Worm (Caenorhabditis elegans): ENCODE data around the gene Y46E12BL.2.

The Y46E12BL.2 gene

DNA sequence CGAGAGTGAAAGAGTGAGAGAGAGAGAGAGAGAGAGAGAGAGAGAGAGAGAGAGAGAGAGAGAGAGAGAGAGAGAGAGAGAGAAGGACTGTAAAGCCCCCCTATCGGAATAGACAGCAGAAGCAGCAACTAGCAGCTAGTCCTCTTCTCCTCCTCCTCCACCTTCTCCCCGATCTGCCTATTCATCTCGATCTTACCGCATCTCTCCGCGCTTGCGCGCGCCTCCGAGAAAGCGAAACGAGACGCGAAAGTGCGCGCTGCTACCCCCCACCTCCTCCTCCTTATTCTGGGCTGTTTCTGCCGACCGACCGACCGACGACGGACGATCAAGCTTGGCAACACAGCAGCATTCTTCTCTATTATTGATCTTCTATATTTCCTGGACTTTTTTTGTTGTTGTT lies 14.8 kb upstream of the Y46E12BL.2 start (continued):
- TF ChIP-seq C38D4.7 (GFP tag; optimal IDR thresholded peaks at IDR 0.05) (peak; percentile 22), ceh-18 (tag; optimal IDR thresholded peaks at IDR 0.05) (no peak), nhr-232 (tag; optimal IDR thresholded peaks at IDR 0.05) (no peak), che-1 (tag; optimal IDR thresholded peaks at IDR 0.05) (no peak), lim-6 (tag; optimal IDR thresholded peaks at IDR 0.05) (no peak), ceh-2 (tag; optimal IDR thresholded peaks at IDR 0.05) (no peak), eyg-1 (tag; optimal IDR thresholded peaks at IDR 0.05) (no peak), dve-1 (tag; optimal IDR thresholded peaks at IDR 0.05) (peak; percentile 22), rnt-1 (tag; optimal IDR thresholded peaks at IDR 0.05) (peak; percentile 51), Y22D7AL.16 (tag; optimal IDR thresholded peaks at IDR 0.05) (no peak), sox-2 (GFP tag; IDR thresholded peaks at IDR 0.05) (no peak), syd-9 (tag; optimal IDR thresholded peaks at IDR 0.05) (no peak), unc-42 (tag; optimal IDR thresholded peaks at IDR 0.05) (no peak), nfya-1 (tag; optimal IDR thresholded peaks at IDR 0.05) (peak; percentile 7), fkh-6 (tag; optimal IDR thresholded peaks at IDR 0.05) (no peak), F13H6.1 (tag; optimal IDR thresholded peaks at IDR 0.05) (peak; percentile 11), dmd-4 (tag; optimal IDR thresholded peaks at IDR 0.05; ENCODE audit: borderline replicate concordance) (no peak), pros-1 (tag; optimal IDR thresholded peaks at IDR 0.05) (no peak), zip-5 (tag; optimal IDR thresholded peaks at IDR 0.05) (no peak), odd-2 (tag; optimal IDR thresholded peaks at IDR 0.05) (no peak), madf-2 (tag; optimal IDR thresholded peaks at IDR 0.05) (peak; percentile 22), ceh-30 (tag; optimal IDR thresholded peaks at IDR 0.05) (no peak), ceh-45 (GFP tag; IDR thresholded peaks at IDR 0.05) (no peak), ceh-24 (tag; optimal IDR thresholded peaks at IDR 0.05) (no peak), tbx-2 (tag; optimal IDR thresholded peaks at IDR 0.05) (no peak), K09A11.1 (tag; optimal IDR thresholded peaks at IDR 0.05; ENCODE audit: insufficient read depth) (no peak), T23F11.4 (GFP tag; optimal IDR thresholded peaks at IDR 0.05) (peak; percentile 13), gmeb-2 (tag; optimal IDR thresholded peaks at IDR 0.05) (peak; percentile 28)

DNA sequence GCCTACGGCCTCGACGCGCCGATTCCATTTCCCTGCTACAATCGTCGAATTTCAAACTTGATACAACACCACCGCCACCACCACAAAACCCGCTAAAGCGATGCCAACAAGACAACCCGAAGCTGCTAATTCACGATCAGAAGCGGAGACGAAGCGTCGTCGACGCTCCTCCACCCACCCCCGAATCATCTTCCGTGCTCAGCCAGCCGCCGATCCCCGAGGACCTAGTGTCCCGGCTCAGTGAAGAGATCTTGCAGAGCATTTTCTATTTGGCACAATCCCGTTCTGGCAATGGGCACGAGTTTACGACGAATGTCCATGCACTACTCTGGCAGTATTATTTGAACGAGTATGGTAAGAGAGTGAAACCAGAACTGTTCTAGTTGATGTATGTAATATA lies 14.1 kb upstream of the Y46E12BL.2 start:
- TF ChIP-seq che-1 (tag; optimal IDR thresholded peaks at IDR 0.05): no peak
- TF ChIP-seq ztf-16 (tag; optimal IDR thresholded peaks at IDR 0.05): no peak
- TF ChIP-seq hlh-13 (GFP tag; optimal IDR thresholded peaks at IDR 0.05): no peak
- TF ChIP-seq unc-3 (GFP tag; conservative IDR thresholded peaks at IDR 0.05): no peak
- no peak for TF ChIP-seq unc-3 (tag; optimal IDR thresholded peaks at IDR 0.05)
- TF ChIP-seq rnt-1 (tag; optimal IDR thresholded peaks at IDR 0.05): no peak
- no peak for TF ChIP-seq madf-2 (tag; optimal IDR thresholded peaks at IDR 0.05)
- TF ChIP-seq tbx-2 (tag; optimal IDR thresholded peaks at IDR 0.05): no peak
- no peak for TF ChIP-seq hlh-8 (tag; optimal IDR thresholded peaks at IDR 0.05)
- no peak for TF ChIP-seq pha-2 (tag; optimal IDR thresholded peaks at IDR 0.05)
- TF ChIP-seq nhr-232 (tag; optimal IDR thresholded peaks at IDR 0.05): no peak
- TF ChIP-seq sox-4 (tag; optimal IDR thresholded peaks at IDR 0.05): no peak
- no peak for TF ChIP-seq pros-1 (tag; optimal IDR thresholded peaks at IDR 0.05)
- no peak for TF ChIP-seq lin-11 (tag; optimal IDR thresholded peaks at IDR 0.05)
- no peak for TF ChIP-seq ceh-14 (tag; optimal IDR thresholded peaks at IDR 0.05)
- no peak for TF ChIP-seq ceh-18 (tag; optimal IDR thresholded peaks at IDR 0.05)
- no peak for TF ChIP-seq ceh-19 (GFP tag; optimal IDR thresholded peaks at IDR 0.05)

- TF ChIP-seq ceh-34 (tag; optimal IDR thresholded peaks at IDR 0.05) (no peak), fkh-10 (GFP tag; optimal IDR thresholded peaks at IDR 0.05) (no peak), K09A11.1 (tag; optimal IDR thresholded peaks at IDR 0.05; ENCODE audit: insufficient read depth) (no peak), fkh-6 (tag; optimal IDR thresholded peaks at IDR 0.05) (no peak), pat-9 (tag; optimal IDR thresholded peaks at IDR 0.05) (no peak), sox-4 (tag; optimal IDR thresholded peaks at IDR 0.05) (no peak), unc-55 (GFP tag; optimal IDR thresholded peaks at IDR 0.05) (no peak), lim-6 (tag; optimal IDR thresholded peaks at IDR 0.05) (no peak)
Observed at ce11 chrII:15219033-15219432, 13.7 kb upstream of the Y46E12BL.2 start.
